Worm (Caenorhabditis elegans) whole organism, early embryonic: ENCODE data around the gene F09E5.8.

ENCODE experiments used
- B0310.2 ChIP-seq: sonication (generic microtip); optimal IDR thresholded peaks from 2 replicates; lab custom pipeline; 2016; ENCODE audit warnings: mild to moderate bottlenecking, missing genetic modification characterization, missing compliant biosample characterization
- F13C5.2 ChIP-seq: sonication (generic microtip); optimal IDR thresholded peaks from 2 replicates; lab custom pipeline; 2017; ENCODE audit warnings: mild to moderate bottlenecking, missing genetic modification characterization, inconsistent platforms, missing compliant biosample characterization
- aly-1 ChIP-seq: sonication (generic microtip); optimal IDR thresholded peaks from 2 replicates; lab custom pipeline; 2016; ENCODE audit warnings: missing genetic modification characterization, missing compliant biosample characterization
- ama-1 ChIP-seq: fragments of 150-350 bp; optimal IDR thresholded peaks from 2 replicates; lab custom pipeline; 2014
- ceh-13 ChIP-seq: fragments of 200-800 bp; sonication (Bioruptor generic); optimal IDR thresholded peaks from 2 replicates; lab custom pipeline; 2018; ENCODE audit warnings: mild to moderate bottlenecking, missing genetic modification characterization, missing compliant biosample characterization
- ceh-36 ChIP-seq: sonication (generic microtip); optimal IDR thresholded peaks from 2 replicates; lab custom pipeline; 2016; ENCODE audit warnings: missing genetic modification characterization, inconsistent platforms, missing compliant biosample characterization
- ets-7 ChIP-seq: sonication (generic microtip); optimal IDR thresholded peaks from 2 replicates; lab custom pipeline; 2016; ENCODE audit warnings: missing genotype, missing genetic modification characterization, missing compliant biosample characterization
- flt-1 ChIP-seq: fragments of 200-800 bp; sonication (Bioruptor generic); IDR thresholded peaks from 2 replicates; pipeline ENCODE4 v1.3.6; 2022; ENCODE audit warnings: missing genetic modification characterization, missing compliant biosample characterization
- hmbx-1 ChIP-seq: sonication (generic microtip); optimal IDR thresholded peaks from 2 replicates; lab custom pipeline; 2016; ENCODE audit warnings: mild to moderate bottlenecking, missing genetic modification characterization, missing compliant biosample characterization
- hmg-4 ChIP-seq: fragments of 200-800 bp; sonication (Bioruptor generic); optimal IDR thresholded peaks from 2 replicates; lab custom pipeline; 2018; ENCODE audit warnings: mild to moderate bottlenecking, missing genetic modification characterization, missing compliant biosample characterization
- hnd-1 ChIP-seq: sonication (generic microtip); optimal IDR thresholded peaks from 2 replicates; lab custom pipeline; 2016; ENCODE audit warnings: missing genetic modification characterization, missing compliant biosample characterization
- pes-1 ChIP-seq: fragments of 200-800 bp; sonication (Bioruptor generic); IDR thresholded peaks from 2 replicates; pipeline ENCODE4 v1.3.6; 2022; ENCODE audit warnings: missing genetic modification reagents, missing genetic modification characterization, missing compliant biosample characterization
- scrt-1 ChIP-seq: fragments of 200-800 bp; sonication (Bioruptor generic); IDR thresholded peaks from 2 replicates; pipeline ENCODE4 v1.3.6; 2022; ENCODE audit warnings: missing genetic modification characterization, missing compliant biosample characterization
- sea-1 ChIP-seq: fragments of 200-800 bp; sonication (Bioruptor generic); conservative IDR thresholded peaks from 2 replicates; pipeline ENCODE4 v1.3.6; 2022; ENCODE audit warnings: missing genetic modification characterization, missing compliant biosample characterization
- tbx-11 ChIP-seq: fragments of 200-800 bp; sonication (Bioruptor generic); IDR thresholded peaks from 2 replicates; pipeline ENCODE4 v1.3.6; 2022; ENCODE audit warnings: missing genetic modification characterization, missing compliant biosample characterization
- tbx-37 ChIP-seq: fragments of 200-800 bp; sonication (Bioruptor generic); conservative IDR thresholded peaks from 2 replicates; pipeline ENCODE4 v1.3.6; 2022; ENCODE audit warnings: missing genetic modification reagents, missing genetic modification characterization, missing compliant biosample characterization
- tra-4 ChIP-seq: sonication (generic microtip); optimal IDR thresholded peaks from 2 replicates; lab custom pipeline; 2017; ENCODE audit warnings: missing genetic modification characterization, missing compliant biosample characterization

F09E5.8 gene

ce11 chrII:5326024-5326627 is 24.3 kb upstream of the F09E5.8 start:
- TF ChIP-seq hnd-1 (no peak), ets-7 (tag; lab: Kevin White, UChicago) (no peak), ceh-13 (no peak), scrt-1 (GFP tag; lab: Robert Waterston, UW) (no peak), aly-1 (tag; lab: Kevin White, UChicago) (no peak), tbx-11 (GFP tag; lab: Robert Waterston, UW) (no peak), tbx-37 (no peak), F13C5.2 (tag; lab: Kevin White, UChicago) (no peak), ceh-36 (tag; lab: Kevin White, UChicago) (no peak), pes-1 (GFP tag; lab: Robert Waterston, UW) (no peak), ama-1 (lab: Kevin White, UChicago) (no peak)

DNA sequence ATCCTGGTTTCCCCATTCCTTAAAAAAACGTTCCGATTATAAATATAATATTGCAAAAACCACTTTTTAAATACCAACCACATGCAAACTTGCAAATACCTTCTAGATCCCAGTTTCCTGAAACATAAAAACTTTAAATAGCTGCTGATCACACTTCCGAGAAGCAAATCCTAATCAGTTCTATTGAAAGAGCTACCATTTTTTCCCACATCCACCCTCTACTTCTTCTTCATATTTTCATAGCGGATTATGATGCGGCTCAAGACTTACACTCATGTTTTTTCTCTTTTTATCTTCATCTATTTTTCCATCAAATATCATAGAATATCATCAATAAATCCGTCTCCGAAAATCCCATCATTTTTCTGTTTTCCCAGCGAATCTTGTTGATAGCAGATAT is 23.6 kb upstream of the F09E5.8 start:
- TF ChIP-seq ama-1 (lab: Kevin White, UChicago), result no peak
- no peak for TF ChIP-seq scrt-1 (GFP tag; lab: Robert Waterston, UW)
- no peak for TF ChIP-seq ets-7 (tag; lab: Kevin White, UChicago)
- no peak for TF ChIP-seq tra-4 (tag; lab: Kevin White, UChicago)
- TF ChIP-seq aly-1 (tag; lab: Kevin White, UChicago), result no peak
- TF ChIP-seq hmg-4 (GFP tag; lab: Kevin White, UChicago), result no peak
- TF ChIP-seq ceh-13, result no peak
- TF ChIP-seq F13C5.2 (tag; lab: Kevin White, UChicago), result no peak
- TF ChIP-seq B0310.2 (tag; lab: Kevin White, UChicago), result no peak
- TF ChIP-seq tbx-37, result no peak
- TF ChIP-seq hmbx-1, result no peak
- no peak for TF ChIP-seq hnd-1
- no peak for TF ChIP-seq ceh-36 (tag; lab: Kevin White, UChicago)
- no peak for TF ChIP-seq sea-1 (GFP tag; lab: Robert Waterston, UW)

ce11 chrII:5328912-5329311 is 21.6 kb upstream of the F09E5.8 start:
- TF ChIP-seq pes-1 (GFP tag; lab: Robert Waterston, UW) (no peak), B0310.2 (tag; lab: Kevin White, UChicago) (no peak), hmg-4 (GFP tag; lab: Kevin White, UChicago) (no peak), sea-1 (GFP tag; lab: Robert Waterston, UW) (no peak), hmbx-1 (no peak), tbx-11 (GFP tag; lab: Robert Waterston, UW) (no peak), tra-4 (tag; lab: Kevin White, UChicago) (no peak), ama-1 (lab: Kevin White, UChicago) (no peak), ets-7 (tag; lab: Kevin White, UChicago) (no peak)

ce11 chrII:5330206-5330686 is 20.2 kb upstream of the F09E5.8 start:
- TF ChIP-seq flt-1 (GFP tag; lab: Robert Waterston, UW), result no peak
- TF ChIP-seq F13C5.2 (tag; lab: Kevin White, UChicago), result peak; percentile 12

ce11 chrII:5331677-5332303 is 18.7 kb upstream of the F09E5.8 start:
- TF ChIP-seq hmg-4 (GFP tag; lab: Kevin White, UChicago) (no peak), tbx-11 (GFP tag; lab: Robert Waterston, UW) (no peak), pes-1 (GFP tag; lab: Robert Waterston, UW) (no peak), ets-7 (tag; lab: Kevin White, UChicago) (no peak), sea-1 (GFP tag; lab: Robert Waterston, UW) (no peak), ceh-36 (tag; lab: Kevin White, UChicago) (no peak), hmbx-1 (no peak), tra-4 (tag; lab: Kevin White, UChicago) (no peak)

- TF ChIP-seq tra-4 (tag; lab: Kevin White, UChicago) (no peak), scrt-1 (GFP tag; lab: Robert Waterston, UW) (no peak), tbx-11 (GFP tag; lab: Robert Waterston, UW) (no peak), hmg-4 (GFP tag; lab: Kevin White, UChicago) (no peak), ceh-13 (no peak), ceh-36 (tag; lab: Kevin White, UChicago) (no peak), pes-1 (GFP tag; lab: Robert Waterston, UW) (no peak), ets-7 (tag; lab: Kevin White, UChicago) (no peak), flt-1 (GFP tag; lab: Robert Waterston, UW) (no peak), hmbx-1 (no peak), B0310.2 (tag; lab: Kevin White, UChicago) (no peak), aly-1 (tag; lab: Kevin White, UChicago) (no peak), ama-1 (lab: Kevin White, UChicago) (no peak)
Observed at ce11 chrII:5332345-5333124, 17.9 kb upstream of the F09E5.8 start.

DNA sequence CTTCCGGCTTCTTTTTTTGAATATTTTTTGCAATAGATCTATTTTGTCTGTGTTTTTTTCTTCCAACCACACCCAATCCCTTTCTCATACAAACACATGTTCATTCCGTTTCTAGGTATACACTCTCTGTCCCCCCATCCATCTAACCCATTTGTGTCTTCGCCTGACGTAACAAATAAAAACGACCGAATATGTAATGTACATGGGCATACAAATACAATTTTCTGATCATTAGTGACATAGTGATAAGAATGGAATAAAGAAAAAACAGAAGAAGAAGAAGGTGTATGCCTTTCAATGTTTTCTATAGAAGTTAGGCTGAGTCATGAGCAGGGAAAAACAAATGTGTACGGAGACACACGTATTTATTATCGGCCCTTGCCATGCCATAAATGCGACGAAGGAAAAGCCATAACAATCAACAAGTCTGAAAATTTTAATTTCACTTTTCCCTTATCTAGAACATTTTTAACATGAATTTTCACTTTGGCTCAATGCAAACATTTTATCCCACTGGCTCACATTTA is 16.7 kb upstream of the F09E5.8 start:
- TF ChIP-seq hmg-4 (GFP tag; lab: Kevin White, UChicago), result no peak
- TF ChIP-seq aly-1 (tag; lab: Kevin White, UChicago), result no peak
- TF ChIP-seq ets-7 (tag; lab: Kevin White, UChicago), result no peak
- TF ChIP-seq ceh-36 (tag; lab: Kevin White, UChicago), result no peak
- no peak for TF ChIP-seq B0310.2 (tag; lab: Kevin White, UChicago)
- no peak for TF ChIP-seq ama-1 (lab: Kevin White, UChicago)
- no peak for TF ChIP-seq ceh-13
- no peak for TF ChIP-seq flt-1 (GFP tag; lab: Robert Waterston, UW)
- TF ChIP-seq F13C5.2 (tag; lab: Kevin White, UChicago), result no peak
- TF ChIP-seq tra-4 (tag; lab: Kevin White, UChicago), result no peak
- TF ChIP-seq tbx-11 (GFP tag; lab: Robert Waterston, UW), result no peak
- no peak for TF ChIP-seq scrt-1 (GFP tag; lab: Robert Waterston, UW)
- no peak for TF ChIP-seq hmbx-1
- no peak for TF ChIP-seq sea-1 (GFP tag; lab: Robert Waterston, UW)
- no peak for TF ChIP-seq pes-1 (GFP tag; lab: Robert Waterston, UW)
- no peak for TF ChIP-seq tbx-37
- TF ChIP-seq hnd-1, result no peak
